Fruit fly (Drosophila melanogaster): Measurements from ENCODE around the gene CG8478.

Gene CG8478

dm6 chr3R:9762955-9763931 lies at the start of gene CG8478, which contains the start of gene Snap24 (continued):
- peak; percentile 47 for TF ChIP-seq ewg (GFP tag; optimal IDR thresholded peaks at IDR 0.05)
- peak; percentile 14 for TF ChIP-seq CG8924 (tag; optimal IDR thresholded peaks at IDR 0.05)
- no peak for TF ChIP-seq CG10565 (GFP tag; optimal IDR thresholded peaks at IDR 0.05)
- TF ChIP-seq hkb (optimal IDR thresholded peaks at IDR 0.05) = no peak
- no peak for TF ChIP-seq hkb (GFP tag; IDR thresholded peaks at IDR 0.05)
- no peak for TF ChIP-seq toy (GFP tag; IDR thresholded peaks at IDR 0.05)
- no peak for TF ChIP-seq sisA (GFP tag; IDR thresholded peaks at IDR 0.05)
- peak; percentile 46; the same call in 1 of the 3 replicates for TF ChIP-seq CG34422 (GFP tag; IDR thresholded peaks at IDR 0.05)
- TF ChIP-seq klu (GFP tag; IDR thresholded peaks at IDR 0.05) = no peak
- no peak for TF ChIP-seq fd3F (GFP tag; optimal IDR thresholded peaks at IDR 0.05)
- TF ChIP-seq en (GFP tag; optimal IDR thresholded peaks at IDR 0.05) = no peak
- TF ChIP-seq pita (GFP tag; optimal IDR thresholded peaks at IDR 0.05) = peak; percentile 46
- no peak for TF ChIP-seq CkIIα-i1 (GFP tag; IDR thresholded peaks at IDR 0.05)
- TF ChIP-seq CG7556 (GFP tag; optimal IDR thresholded peaks at IDR 0.05) = no peak
- no peak for TF ChIP-seq cwo (GFP tag; optimal IDR thresholded peaks at IDR 0.05)
- no peak for TF ChIP-seq tll (GFP tag; optimal IDR thresholded peaks at IDR 0.05)
- no peak for TF ChIP-seq CG6654 (GFP tag; optimal IDR thresholded peaks at IDR 0.05)
- TF ChIP-seq croc (GFP tag; conservative IDR thresholded peaks at IDR 0.05) = no peak
- no peak for TF ChIP-seq ERR (GFP tag; optimal IDR thresholded peaks at IDR 0.05)
- TF ChIP-seq CG1529 (GFP tag; optimal IDR thresholded peaks at IDR 0.05) = no peak
- TF ChIP-seq CG11696 (GFP tag; IDR thresholded peaks at IDR 0.05) = no peak
- TF ChIP-seq wdn (GFP tag; IDR thresholded peaks at IDR 0.05) = no peak
- TF ChIP-seq C15 (GFP tag; IDR thresholded peaks at IDR 0.05) = no peak
- TF ChIP-seq tna (GFP tag; IDR thresholded peaks at IDR 0.05; ENCODE audit: partially characterized antibody) = peak; percentile 68; the same call in 1 of the 2 replicates
- no peak for TF ChIP-seq maf-S (GFP tag; optimal IDR thresholded peaks at IDR 0.05)
- no peak for TF ChIP-seq CG12769 (tag; optimal IDR thresholded peaks at IDR 0.05)
- no peak for TF ChIP-seq zfh1 (GFP tag; IDR thresholded peaks at IDR 0.05)
- TF ChIP-seq CG12071 (GFP tag; optimal IDR thresholded peaks at IDR 0.05) = no peak
- TF ChIP-seq Meics (GFP tag; optimal IDR thresholded peaks at IDR 0.05) = no peak
- no peak for TF ChIP-seq Oaz (GFP tag; IDR thresholded peaks at IDR 0.05)
- TF ChIP-seq Doc2 (GFP tag; IDR thresholded peaks at IDR 0.05) = no peak
- no peak for TF ChIP-seq CG4328 (GFP tag; optimal IDR thresholded peaks at IDR 0.05)
- TF ChIP-seq CG3407 (GFP tag; optimal IDR thresholded peaks at IDR 0.05) = no peak
- no peak for TF ChIP-seq stc (GFP tag; IDR thresholded peaks at IDR 0.05)
- no peak for TF ChIP-seq kni (GFP tag; optimal IDR thresholded peaks at IDR 0.05)
- peak; percentile 74 for TF ChIP-seq sna (GFP tag; IDR thresholded peaks at IDR 0.05; ENCODE audit: partially characterized antibody)
- no peak for TF ChIP-seq abd-A (tag; optimal IDR thresholded peaks at IDR 0.05)
- TF ChIP-seq cas (GFP tag; IDR thresholded peaks at IDR 0.05) = no peak
- no peak for TF ChIP-seq CG6813 (GFP tag; optimal IDR thresholded peaks at IDR 0.05)
- no peak for TF ChIP-seq tap (tag; optimal IDR thresholded peaks at IDR 0.05)
- TF ChIP-seq HmgD (GFP tag; optimal IDR thresholded peaks at IDR 0.05) = no peak
- TF ChIP-seq CG8944 (GFP tag; optimal IDR thresholded peaks at IDR 0.05) = no peak
- no peak for TF ChIP-seq jing (GFP tag; optimal IDR thresholded peaks at IDR 0.05)
- peak; percentile 22 for TF ChIP-seq phol (tag; optimal IDR thresholded peaks at IDR 0.05)
- no peak for TF ChIP-seq disco-r (GFP tag; optimal IDR thresholded peaks at IDR 0.05)
- TF ChIP-seq CG4282 (GFP tag; optimal IDR thresholded peaks at IDR 0.05) = no peak
- TF ChIP-seq Nf-YA (GFP tag; IDR thresholded peaks at IDR 0.05) = no peak
- no peak for TF ChIP-seq CG2199 (GFP tag; IDR thresholded peaks at IDR 0.05)
- TF ChIP-seq Hr39 (optimal IDR thresholded peaks at IDR 0.05) = no peak
- no peak for TF ChIP-seq CG6254 (GFP tag; optimal IDR thresholded peaks at IDR 0.05)

Measured in whole organism, embryonic.